Fruit fly (Drosophila melanogaster) whole organism, prepupa: ENCODE data around the gene CG15747.

Experiments used
- Blimp-1 ChIP-seq: fragments of 200-800 bp; sonication (Bioruptor generic); optimal IDR thresholded peaks from 3 replicates; lab custom pipeline; 2017; ENCODE audit warnings: missing biosample characterization, missing genetic modification characterization, mild to moderate bottlenecking, moderate library complexity, missing genetic modification reagents
- CG11294 ChIP-seq: fragments of 200-800 bp; sonication (Bioruptor generic); IDR thresholded peaks from 2 replicates; pipeline ENCODE4 v1.3.6; 2022; ENCODE audit warnings: missing biosample characterization, missing genetic modification characterization
- CG11902 ChIP-seq: fragments of 200-800 bp; sonication (Bioruptor generic); optimal IDR thresholded peaks from 3 replicates; lab custom pipeline; 2016; ENCODE audit warnings: missing biosample characterization, missing genetic modification characterization
- CG15336 ChIP-seq: fragments of 200-800 bp; sonication (Bioruptor generic); IDR thresholded peaks from 2 replicates; pipeline ENCODE4 v1.3.6; 2022; ENCODE audit warnings: missing biosample characterization, missing genetic modification characterization
- CG16779 ChIP-seq: fragments of 200-800 bp; sonication (Bioruptor generic); optimal IDR thresholded peaks from 3 replicates; lab custom pipeline; 2017; ENCODE audit warnings: missing biosample characterization, mild to moderate bottlenecking, missing genetic modification characterization
- CG31627 ChIP-seq: fragments of 200-800 bp; sonication (Bioruptor generic); optimal IDR thresholded peaks from 3 replicates; lab custom pipeline; 2016; ENCODE audit warnings: missing biosample characterization, missing genetic modification characterization
- CG32006 ChIP-seq: fragments of 200-800 bp; sonication (Bioruptor generic); optimal IDR thresholded peaks from 3 replicates; lab custom pipeline; 2017; ENCODE audit warnings: missing biosample characterization, mild to moderate bottlenecking, missing genetic modification characterization
- CG34406 ChIP-seq: fragments of 200-800 bp; sonication (Bioruptor generic); optimal IDR thresholded peaks from 3 replicates; lab custom pipeline; 2016; ENCODE audit warnings: missing biosample characterization, missing genetic modification characterization
- CG3919 ChIP-seq: fragments of 200-800 bp; sonication (Bioruptor generic); optimal IDR thresholded peaks from 3 replicates; lab custom pipeline; 2016; ENCODE audit warnings: missing biosample characterization, missing genetic modification characterization
- CG6792 ChIP-seq: fragments of 200-800 bp; sonication (Bioruptor generic); optimal IDR thresholded peaks from 3 replicates; lab custom pipeline; 2016; ENCODE audit warnings: missing biosample characterization, missing genetic modification characterization
- CG6808 ChIP-seq: fragments of 200-800 bp; sonication (Bioruptor generic); optimal IDR thresholded peaks from 3 replicates; lab custom pipeline; 2017; ENCODE audit warnings: missing biosample characterization, missing genetic modification characterization, mild to moderate bottlenecking, moderate library complexity, missing genetic modification reagents
- CG6854 ChIP-seq: fragments of 200-800 bp; sonication (Bioruptor generic); optimal IDR thresholded peaks from 2 replicates; lab custom pipeline; 2017; ENCODE audit warnings: missing biosample characterization, mild to moderate bottlenecking, missing genetic modification characterization
- CG7368 ChIP-seq: fragments of 200-800 bp; sonication (Bioruptor generic); optimal IDR thresholded peaks from 3 replicates; lab custom pipeline; 2016; ENCODE audit warnings: missing biosample characterization, missing genetic modification characterization
- CG8119 ChIP-seq: fragments of 200-800 bp; sonication (Bioruptor generic); IDR thresholded peaks from 3 replicates; pipeline ENCODE4 v1.3.6; 2022; ENCODE audit warnings: missing biosample characterization, missing genetic modification characterization
- CG8632 ChIP-seq: fragments of 200-800 bp; sonication (Bioruptor generic); optimal IDR thresholded peaks from 3 replicates; lab custom pipeline; 2016; ENCODE audit warnings: missing biosample characterization, missing genetic modification characterization
- CG9139 ChIP-seq: fragments of 200-800 bp; sonication (Bioruptor generic); optimal IDR thresholded peaks from 3 replicates; lab custom pipeline; 2017; ENCODE audit warnings: missing biosample characterization, mild to moderate bottlenecking, missing genetic modification characterization
- Eip75B ChIP-seq: fragments of 200-800 bp; sonication (Bioruptor generic); optimal IDR thresholded peaks from 3 replicates; lab custom pipeline; 2016; ENCODE audit warnings: missing biosample characterization, missing genetic modification characterization
- Eip78C ChIP-seq: fragments of 200-800 bp; sonication (Bioruptor generic); peaks from one replicate; lab custom pipeline; 2016; ENCODE audit warnings: missing biosample characterization, missing genetic modification characterization
- Ets21C ChIP-seq: fragments of 200-800 bp; sonication (Bioruptor generic); optimal IDR thresholded peaks from 3 replicates; lab custom pipeline; 2016; ENCODE audit warnings: missing biosample characterization, missing genetic modification characterization
- Ets96B ChIP-seq: fragments of 200-800 bp; optimal IDR thresholded peaks from 2 replicates; lab custom pipeline; 2019; ENCODE audit warnings: missing biosample characterization, mild to moderate bottlenecking, missing genetic modification characterization, moderate library complexity
- Gug ChIP-seq: fragments of 200-800 bp; sonication (Bioruptor generic); IDR thresholded peaks from 2 replicates; pipeline ENCODE4 v1.3.6; 2022; ENCODE audit warnings: missing biosample characterization, missing genetic modification characterization
- Hr38 ChIP-seq: sonication (Bioruptor generic); optimal IDR thresholded peaks from 2 replicates; lab custom pipeline; 2016; ENCODE audit warnings: missing biosample characterization, missing genetic modification characterization
- Lpt ChIP-seq: fragments of 200-800 bp; sonication (Bioruptor generic); optimal IDR thresholded peaks from 3 replicates; lab custom pipeline; 2016; ENCODE audit warnings: missing biosample characterization, missing genetic modification characterization
- Met ChIP-seq: fragments of 200-800 bp; sonication (Bioruptor generic); optimal IDR thresholded peaks from 3 replicates; lab custom pipeline; 2016; ENCODE audit warnings: missing biosample characterization, missing genetic modification characterization
- OdsH ChIP-seq: fragments of 200-800 bp; sonication (Bioruptor generic); optimal IDR thresholded peaks from 3 replicates; lab custom pipeline; 2016; ENCODE audit warnings: missing biosample characterization, missing genetic modification characterization
- Smox ChIP-seq: fragments of 200-800 bp; sonication (Bioruptor generic); optimal IDR thresholded peaks from 3 replicates; lab custom pipeline; 2016; ENCODE audit warnings: missing biosample characterization, missing genetic modification characterization
- Sox102F ChIP-seq: fragments of 200-800 bp; sonication (Bioruptor generic); optimal IDR thresholded peaks from 2 replicates; lab custom pipeline; 2016; ENCODE audit warnings: missing biosample characterization, mild to moderate bottlenecking, missing genetic modification characterization
- Sox15 ChIP-seq: fragments of 200-800 bp; sonication (Bioruptor generic); optimal IDR thresholded peaks from 3 replicates; lab custom pipeline; 2016; ENCODE audit warnings: missing biosample characterization, missing genetic modification characterization
- achi ChIP-seq: fragments of 200-800 bp; sonication (Bioruptor generic); optimal IDR thresholded peaks from 3 replicates; lab custom pipeline; 2016; ENCODE audit warnings: missing biosample characterization, missing genetic modification characterization
- acj6 ChIP-seq: fragments of 200-800 bp; sonication (Bioruptor generic); optimal IDR thresholded peaks from 3 replicates; lab custom pipeline; 2016; ENCODE audit warnings: missing biosample characterization, missing genetic modification characterization
- cyc ChIP-seq: fragments of 200-800 bp; sonication (Bioruptor generic); optimal IDR thresholded peaks from 3 replicates; lab custom pipeline; 2016; ENCODE audit warnings: missing biosample characterization, missing genetic modification characterization
- dac ChIP-seq: fragments of 200-800 bp; sonication (Bioruptor generic); optimal IDR thresholded peaks from 2 replicates; lab custom pipeline; 2017; ENCODE audit warnings: missing biosample characterization, mild to moderate bottlenecking, missing genetic modification characterization
- dsx ChIP-seq: fragments of 200-800 bp; optimal IDR thresholded peaks from 3 replicates; lab custom pipeline; 2019; ENCODE audit warnings: missing biosample characterization, mild to moderate bottlenecking, missing genetic modification characterization, moderate library complexity; ENCODE audit not compliant: poor library complexity, severe bottlenecking
- esn ChIP-seq: fragments of 200-800 bp; sonication (Bioruptor generic); optimal IDR thresholded peaks from 2 replicates; lab custom pipeline; 2016; ENCODE audit warnings: missing biosample characterization, mild to moderate bottlenecking, missing genetic modification characterization, moderate library complexity
- fd59A ChIP-seq: fragments of 200-800 bp; sonication (Bioruptor generic); optimal IDR thresholded peaks from 2 replicates; lab custom pipeline; 2017; ENCODE audit warnings: missing biosample characterization, mild to moderate bottlenecking, missing genetic modification characterization, missing genetic modification reagents
- fkh ChIP-seq: fragments of 200-800 bp; sonication (Bioruptor generic); optimal IDR thresholded peaks from 3 replicates; lab custom pipeline; 2017; ENCODE audit warnings: missing biosample characterization, mild to moderate bottlenecking, missing genetic modification characterization, moderate library complexity
- lz ChIP-seq: fragments of 200-800 bp; sonication (Bioruptor generic); optimal IDR thresholded peaks from 3 replicates; lab custom pipeline; 2016; ENCODE audit warnings: missing biosample characterization, missing genetic modification characterization
- net ChIP-seq: fragments of 200-800 bp; sonication (Bioruptor generic); optimal IDR thresholded peaks from 3 replicates; lab custom pipeline; 2016; ENCODE audit warnings: missing biosample characterization, missing genetic modification characterization
- pdm3 ChIP-seq: fragments of 200-800 bp; sonication (Bioruptor generic); optimal IDR thresholded peaks from 3 replicates; lab custom pipeline; 2016; ENCODE audit warnings: missing biosample characterization, missing genetic modification characterization
- spab ChIP-seq: fragments of 200-800 bp; sonication (Bioruptor generic); optimal IDR thresholded peaks from 2 replicates; lab custom pipeline; 2017; ENCODE audit warnings: missing biosample characterization, mild to moderate bottlenecking, missing genetic modification characterization, missing genetic modification reagents
- svp ChIP-seq: fragments of 200-800 bp; sonication (Bioruptor generic); peaks from one replicate; lab custom pipeline; 2016; ENCODE audit warnings: missing biosample characterization, missing genetic modification characterization
- topi ChIP-seq: fragments of 200-800 bp; sonication (Bioruptor generic); optimal IDR thresholded peaks from 3 replicates; lab custom pipeline; 2016; ENCODE audit warnings: missing biosample characterization, missing genetic modification characterization
- vri ChIP-seq: fragments of 200-800 bp; sonication (Bioruptor generic); optimal IDR thresholded peaks from 3 replicates; lab custom pipeline; 2016; ENCODE audit warnings: missing biosample characterization, mild to moderate bottlenecking, missing genetic modification characterization

The CG15747 gene

DNA sequence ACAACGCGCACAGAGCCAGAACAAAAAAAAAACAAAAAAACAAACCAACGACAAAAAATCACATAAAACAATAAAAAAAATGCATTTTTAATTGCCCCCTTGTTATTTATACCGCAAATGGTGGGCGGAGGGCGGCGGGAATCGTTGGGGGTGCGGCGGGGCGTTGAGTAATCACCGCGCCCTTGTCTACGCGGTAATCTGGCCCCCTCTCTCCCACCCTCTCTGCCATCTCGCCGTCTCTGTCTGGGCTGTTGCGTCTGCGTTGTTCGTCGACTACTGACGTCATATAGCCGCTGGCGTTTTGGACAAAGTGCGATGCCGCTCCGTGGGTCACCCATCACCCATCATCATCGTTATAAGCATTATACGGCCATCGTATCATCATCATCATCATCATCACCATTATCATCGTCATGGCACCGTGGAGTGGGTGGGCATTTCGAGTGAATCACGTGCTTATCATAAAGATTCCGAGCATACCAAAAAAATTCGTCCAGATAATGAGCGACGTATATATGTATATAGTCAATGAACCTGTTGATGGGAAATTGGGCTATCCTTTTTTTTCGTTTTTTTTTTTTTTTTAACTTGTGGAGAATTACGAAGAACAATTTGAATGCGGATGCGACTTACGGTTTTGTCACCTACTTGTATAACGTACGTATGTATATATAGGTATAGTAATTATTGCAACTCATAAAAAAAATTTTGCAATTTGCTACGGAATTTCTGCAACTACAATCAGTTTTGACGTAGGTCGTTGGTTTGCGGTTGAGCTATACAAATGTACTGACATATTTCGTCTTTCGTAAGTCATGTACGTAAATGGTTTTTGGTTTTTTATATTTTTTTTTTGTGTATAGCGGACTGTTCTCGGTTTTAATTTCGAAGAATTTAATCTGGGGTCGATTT, 35.2 kb upstream of the CG15747 start (continued):
- TF ChIP-seq Hr38 (GFP tag; lab: Kevin White, UChicago) (no peak), CG8119 (peak; percentile 62), CG8632 (GFP tag; lab: Kevin White, UChicago) (peak; percentile 55), dac (GFP tag; lab: Kevin White, UChicago) (no peak), CG6854 (GFP tag; lab: Kevin White, UChicago) (peak; percentile 69), Met (no peak), CG32006 (GFP tag; lab: Kevin White, UChicago) (peak; percentile 24), Gug (GFP tag; lab: Robert Waterston, UW) (peak; percentile 57), Eip78C (peak; percentile 64), Eip75B (GFP tag; lab: Kevin White, UChicago) (no peak), Ets96B (peak; percentile 27), dsx (GFP tag; lab: Kevin White, UChicago) (no peak), fkh (GFP tag; lab: Kevin White, UChicago) (peak; percentile 39), CG7368 (no peak), lz (GFP tag; lab: Kevin White, UChicago) (no peak), achi (GFP tag; lab: Kevin White, UChicago) (peak; percentile 19), CG16779 (tag; lab: Kevin White, UChicago) (peak; percentile 62), CG34406 (GFP tag; lab: Kevin White, UChicago) (peak; percentile 27), CG31627 (GFP tag; lab: Kevin White, UChicago) (no peak), spab (peak; percentile 33), CG3919 (peak; percentile 5), CG6792 (GFP tag; lab: Kevin White, UChicago) (peak; percentile 22), topi (GFP tag; lab: Kevin White, UChicago) (no peak), pdm3 (GFP tag; lab: Kevin White, UChicago) (no peak), Blimp-1 (GFP tag; lab: Kevin White, UChicago) (peak; percentile 4), Lpt (peak; percentile 21), Ets21C (GFP tag; lab: Kevin White, UChicago) (no peak), Sox15 (GFP tag; lab: Kevin White, UChicago) (no peak), CG11294 (no peak), CG9139 (GFP tag; lab: Kevin White, UChicago) (peak; percentile 75), fd59A (no peak), CG11902 (GFP tag; lab: Kevin White, UChicago) (no peak), esn (GFP tag; lab: Kevin White, UChicago) (no peak), CG6808 (GFP tag; lab: Kevin White, UChicago) (peak; percentile 66), acj6 (peak; percentile 6), net (GFP tag; lab: Kevin White, UChicago) (peak; percentile 44), OdsH (GFP tag; lab: Kevin White, UChicago) (peak; percentile 2), Sox102F (no peak), CG15336 (GFP tag; lab: Robert Waterston, UW) (peak; percentile 41; the same call in 1 of the 2 replicates), cyc (GFP tag; lab: Kevin White, UChicago) (no peak), Smox (GFP tag; lab: Kevin White, UChicago) (no peak), svp (GFP tag; lab: Kevin White, UChicago) (peak; percentile 93)

DNA sequence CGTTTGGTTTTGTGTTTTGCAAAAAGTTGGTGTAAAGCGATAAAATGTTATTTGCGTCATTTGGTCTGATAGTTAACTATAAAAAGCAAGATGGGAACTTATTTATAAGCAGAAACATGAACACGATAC, 34.7 kb upstream of the CG15747 start, which contains the start of gene IP3K2:
IP3K2 (plus strand) TSS at position 107 of the 129 bp plus-strand sequence.
- TF ChIP-seq net (GFP tag; lab: Kevin White, UChicago) (no peak), spab (no peak), Eip78C (no peak), Smox (GFP tag; lab: Kevin White, UChicago) (no peak), fd59A (no peak), vri (GFP tag; lab: Kevin White, UChicago) (no peak), CG34406 (GFP tag; lab: Kevin White, UChicago) (no peak)
